Worm (Caenorhabditis elegans) whole organism, L4 larva: ENCODE results near the gene baf-1.

ENCODE experiments used
- F37D6.2 ChIP-seq: sonication (generic microtip); optimal IDR thresholded peaks from 2 replicates; lab custom pipeline; 2016; ENCODE audit warnings: mild to moderate bottlenecking, missing genetic modification characterization, missing compliant biosample characterization
- F49E8.2 ChIP-seq: sonication (generic microtip); optimal IDR thresholded peaks from 2 replicates; lab custom pipeline; 2016; ENCODE audit warnings: missing compliant biosample characterization, mild to moderate bottlenecking, missing genetic modification characterization, borderline replicate concordance
- T26A8.4 ChIP-seq: fragments of 200-800 bp; sonication (Bioruptor generic); IDR thresholded peaks from 2 replicates; pipeline ENCODE4 v1.3.6; 2022; ENCODE audit warnings: missing genetic modification characterization, missing compliant biosample characterization
- Y48G9A.11 ChIP-seq: fragments of 200-800 bp; sonication (Bioruptor generic); IDR thresholded peaks from 2 replicates; pipeline ENCODE4 v1.3.6; 2022; ENCODE audit warnings: missing genetic modification reagents, missing genetic modification characterization, missing compliant biosample characterization
- Y75B8A.6 ChIP-seq: fragments of 200-800 bp; sonication (Bioruptor generic); IDR thresholded peaks from 2 replicates; pipeline ENCODE4 v1.3.6; 2022; ENCODE audit warnings: missing genetic modification reagents, missing genetic modification characterization, missing compliant biosample characterization
- ZK546.5 ChIP-seq, 2 experiments: sonication (generic microtip); optimal IDR thresholded peaks; 2 replicates each; lab custom pipeline; 2017; ENCODE audit warnings: missing biosample characterization in 2 of 2, missing genetic modification characterization in 2 of 2
- aha-1 ChIP-seq: fragments of 150-350 bp; peaks from one replicate; lab custom pipeline; 2014; ENCODE audit warnings: missing biosample characterization, missing genetic modification characterization
- aly-2 ChIP-seq: sonication (generic microtip); optimal IDR thresholded peaks from 2 replicates; lab custom pipeline; 2018; ENCODE audit warnings: missing biosample characterization, missing genetic modification characterization
- arid-1 ChIP-seq: fragments of 200-800 bp; sonication (Bioruptor generic); conservative IDR thresholded peaks from 2 replicates; pipeline ENCODE4 v1.3.6; 2022; ENCODE audit warnings: missing genetic modification reagents, missing genetic modification characterization, missing compliant biosample characterization
- attf-4 ChIP-seq: sonication (generic microtip); optimal IDR thresholded peaks from 3 replicates; lab custom pipeline; 2017; ENCODE audit warnings: missing biosample characterization, missing genetic modification characterization
- ceh-32 ChIP-seq: sonication (generic microtip); optimal IDR thresholded peaks from 2 replicates; lab custom pipeline; 2016; ENCODE audit warnings: mild to moderate bottlenecking, missing genetic modification characterization, missing compliant biosample characterization; ENCODE audit not compliant: poor library complexity
- ceh-44 ChIP-seq: fragments of 200-800 bp; sonication (Bioruptor generic); IDR thresholded peaks from 2 replicates; pipeline ENCODE4 v1.3.6; 2022; ENCODE audit warnings: missing genetic modification reagents, missing genetic modification characterization, missing compliant biosample characterization
- ceh-62 ChIP-seq: sonication (generic microtip); optimal IDR thresholded peaks from 2 replicates; lab custom pipeline; 2017; ENCODE audit warnings: missing biosample characterization, missing genetic modification characterization
- ceh-82 ChIP-seq: sonication (generic microtip); optimal IDR thresholded peaks from 2 replicates; lab custom pipeline; 2017; ENCODE audit warnings: missing biosample characterization, missing genetic modification characterization
- ctbp-1 ChIP-seq: fragments of 200-800 bp; sonication (Bioruptor generic); IDR thresholded peaks from 2 replicates; pipeline ENCODE4 v1.3.6; 2022; ENCODE audit warnings: missing genetic modification reagents, missing genetic modification characterization, missing compliant biosample characterization
- daf-16 ChIP-seq, 3 experiments: sonication (generic microtip); optimal IDR thresholded peaks; 2 replicates each; lab custom pipeline; 2016 to 2017; ENCODE audit warnings: missing genetic modification characterization in 3 of 3, missing genetic modification reagents in 3 of 3, mild to moderate bottlenecking in 2 of 3, missing compliant biosample characterization in 2 of 3, missing biosample characterization in 1 of 3, moderate library complexity in 1 of 3
- daf-19 ChIP-seq: fragments of 200-800 bp; sonication (Bioruptor generic); conservative IDR thresholded peaks from 2 replicates; pipeline ENCODE4 v1.3.6; 2022; ENCODE audit warnings: missing genetic modification characterization, missing compliant biosample characterization
- dmd-8 ChIP-seq: fragments of 200-800 bp; sonication (Bioruptor generic); IDR thresholded peaks from 2 replicates; pipeline ENCODE4 v1.3.6; 2022; ENCODE audit warnings: missing genetic modification characterization, missing compliant biosample characterization
- dmd-9 ChIP-seq: fragments of 200-800 bp; sonication (Bioruptor generic); IDR thresholded peaks from 2 replicates; pipeline ENCODE4 v1.3.6; 2022; ENCODE audit warnings: missing genetic modification reagents, missing genetic modification characterization, missing compliant biosample characterization
- dpl-1 ChIP-seq: fragments of 150-350 bp; optimal IDR thresholded peaks from 2 replicates; lab custom pipeline; 2014; ENCODE audit warnings: missing biosample characterization, missing genetic modification reagents, missing genetic modification characterization
- fkh-10 ChIP-seq: fragments of 150-350 bp; optimal IDR thresholded peaks from 2 replicates; lab custom pipeline; 2014; ENCODE audit warnings: missing biosample characterization, missing genetic modification reagents, missing genetic modification characterization
- hlh-11 ChIP-seq: fragments of 200-800 bp; sonication (Bioruptor generic); optimal IDR thresholded peaks from 2 replicates; lab custom pipeline; 2018; ENCODE audit warnings: mild to moderate bottlenecking, missing genetic modification characterization, missing compliant biosample characterization
- hmg-1.1 ChIP-seq: fragments of 200-800 bp; sonication (Bioruptor generic); IDR thresholded peaks from 2 replicates; pipeline ENCODE4 v1.3.6; 2022; ENCODE audit warnings: missing genetic modification reagents, missing genetic modification characterization, missing compliant biosample characterization
- jun-1 ChIP-seq: fragments of 150-350 bp; optimal IDR thresholded peaks from 2 replicates; lab custom pipeline; 2014; ENCODE audit warnings: missing biosample characterization, missing genetic modification reagents, missing genetic modification characterization
- lin-1 ChIP-seq: fragments of 200-800 bp; sonication (Bioruptor generic); IDR thresholded peaks from 2 replicates; pipeline ENCODE4 v1.3.6; 2022; ENCODE audit warnings: missing genetic modification reagents, missing genetic modification characterization, missing compliant biosample characterization
- lin-13 ChIP-seq: fragments of 150-350 bp; optimal IDR thresholded peaks from 2 replicates; lab custom pipeline; 2014; ENCODE audit warnings: missing biosample characterization, missing genetic modification reagents, missing genetic modification characterization
- lin-38 ChIP-seq: fragments of 200-800 bp; sonication (Bioruptor generic); IDR thresholded peaks from 2 replicates; pipeline ENCODE4 v1.3.6; 2022; ENCODE audit warnings: missing genetic modification reagents, missing genetic modification characterization, missing compliant biosample characterization
- madf-5 ChIP-seq, 2 experiments: fragments of 200-800 bp; sonication (Bioruptor generic); IDR thresholded peaks; 2 replicates each; pipeline ENCODE4 v1.3.6; 2022; ENCODE audit warnings: missing compliant biosample characterization in 2 of 2, missing genetic modification characterization in 2 of 2
- madf-9 ChIP-seq: fragments of 200-800 bp; sonication (Bioruptor generic); conservative IDR thresholded peaks from 2 replicates; pipeline ENCODE4 v1.3.6; 2022; ENCODE audit warnings: missing genetic modification reagents, missing genetic modification characterization, missing compliant biosample characterization
- mdt-29 ChIP-seq: fragments of 200-800 bp; sonication (Bioruptor generic); IDR thresholded peaks from 2 replicates; pipeline ENCODE4 v1.3.6; 2022; ENCODE audit warnings: missing genetic modification reagents, missing genetic modification characterization, missing compliant biosample characterization
- mes-2 ChIP-seq: sonication (generic microtip); optimal IDR thresholded peaks from 2 replicates; lab custom pipeline; 2016; ENCODE audit warnings: missing genotype, mild to moderate bottlenecking, missing genetic modification characterization, missing compliant biosample characterization; ENCODE audit not compliant: poor library complexity, severe bottlenecking
- mxl-2 ChIP-seq: fragments of 200-800 bp; sonication (Bioruptor generic); conservative IDR thresholded peaks from 2 replicates; pipeline ENCODE4 v1.3.6; 2022; ENCODE audit warnings: missing genetic modification reagents, missing genetic modification characterization, missing compliant biosample characterization
- nhr-10 ChIP-seq: fragments of 150-350 bp; optimal IDR thresholded peaks from 2 replicates; lab custom pipeline; 2014; ENCODE audit warnings: missing biosample characterization, missing genetic modification characterization
- nhr-25 ChIP-seq: sonication (generic microtip); optimal IDR thresholded peaks from 2 replicates; lab custom pipeline; 2017; ENCODE audit warnings: missing genetic modification characterization, mild to moderate bottlenecking, missing compliant biosample characterization, antibody characterized with exemption, moderate library complexity, borderline replicate concordance; ENCODE audit not compliant: insufficient read depth
- nhr-42 ChIP-seq: fragments of 200-800 bp; sonication (Bioruptor generic); IDR thresholded peaks from 2 replicates; pipeline ENCODE4 v1.3.6; 2022; ENCODE audit warnings: missing genetic modification characterization, missing compliant biosample characterization
- nhr-48 ChIP-seq: sonication (generic microtip); optimal IDR thresholded peaks from 2 replicates; lab custom pipeline; 2016; ENCODE audit warnings: mild to moderate bottlenecking, missing genetic modification characterization, missing compliant biosample characterization
- nhr-76 ChIP-seq: fragments of 150-350 bp; optimal IDR thresholded peaks from 2 replicates; lab custom pipeline; 2014; ENCODE audit warnings: missing biosample characterization, missing genetic modification characterization
- pha-4 ChIP-seq, 2 experiments: fragments of 150-350 bp in 1 of 2; fragments of 200-800 bp in 1 of 2; sonication (Bioruptor generic) in 1 of 2; IDR thresholded peaks in 1 of 2; optimal IDR thresholded peaks in 1 of 2; 2 replicates each; pipeline versions ENCODE4 v1.3.6 to Lab custom; 2014 to 2022; ENCODE audit warnings: missing genetic modification characterization in 2 of 2, missing genetic modification reagents in 2 of 2, missing biosample characterization in 1 of 2, missing compliant biosample characterization in 1 of 2
- php-3 ChIP-seq: fragments of 200-800 bp; sonication (Bioruptor generic); IDR thresholded peaks from 2 replicates; pipeline ENCODE4 v1.3.6; 2022; ENCODE audit warnings: missing genetic modification reagents, missing genetic modification characterization, missing compliant biosample characterization
- pqm-1 ChIP-seq: sonication (generic microtip); optimal IDR thresholded peaks from 2 replicates; lab custom pipeline; 2017; ENCODE audit warnings: missing biosample characterization, missing genetic modification characterization
- rbr-2 ChIP-seq: sonication (generic microtip); optimal IDR thresholded peaks from 2 replicates; lab custom pipeline; 2016; ENCODE audit warnings: missing genotype, missing genetic modification characterization, missing compliant biosample characterization
- spr-1 ChIP-seq: sonication (generic microtip); optimal IDR thresholded peaks from 2 replicates; lab custom pipeline; 2016; ENCODE audit warnings: mild to moderate bottlenecking, missing genetic modification characterization, missing compliant biosample characterization
- tag-97 ChIP-seq: fragments of 200-800 bp; sonication (Bioruptor generic); IDR thresholded peaks from 2 replicates; pipeline ENCODE4 v1.3.6; 2022; ENCODE audit warnings: missing genetic modification characterization, missing compliant biosample characterization
- unc-130 ChIP-seq: sonication (generic microtip); optimal IDR thresholded peaks from 2 replicates; lab custom pipeline; 2016; ENCODE audit warnings: missing genetic modification reagents, missing genetic modification characterization, missing compliant biosample characterization
- unc-39 ChIP-seq: sonication (generic microtip); optimal IDR thresholded peaks from 2 replicates; lab custom pipeline; 2017; ENCODE audit warnings: missing biosample characterization, missing genetic modification characterization
- unc-62 ChIP-seq, 3 experiments: fragments of 150-350 bp in 1 of 3; sonication (generic microtip); optimal IDR thresholded peaks in 2 of 3; peaks in 1 of 3; 1 replicate in 1 of 3; 2 replicates in 2 of 3; lab custom pipeline; 2014 to 2017; ENCODE audit warnings: missing biosample characterization in 3 of 3, missing genetic modification characterization in 3 of 3, missing genetic modification reagents in 3 of 3, missing genotype in 1 of 3
- vab-7 ChIP-seq: fragments of 200-800 bp; sonication (Bioruptor generic); IDR thresholded peaks from 2 replicates; pipeline ENCODE4 v1.3.6; 2022; ENCODE audit warnings: missing genetic modification reagents, missing genetic modification characterization, missing compliant biosample characterization
- zfp-2 ChIP-seq: sonication (generic microtip); optimal IDR thresholded peaks from 2 replicates; lab custom pipeline; 2016; ENCODE audit warnings: mild to moderate bottlenecking, missing genetic modification characterization, missing compliant biosample characterization
- zip-2 ChIP-seq: fragments of 150-350 bp; optimal IDR thresholded peaks from 2 replicates; lab custom pipeline; 2014; ENCODE audit warnings: missing biosample characterization, missing genetic modification characterization

Gene baf-1

DNA sequence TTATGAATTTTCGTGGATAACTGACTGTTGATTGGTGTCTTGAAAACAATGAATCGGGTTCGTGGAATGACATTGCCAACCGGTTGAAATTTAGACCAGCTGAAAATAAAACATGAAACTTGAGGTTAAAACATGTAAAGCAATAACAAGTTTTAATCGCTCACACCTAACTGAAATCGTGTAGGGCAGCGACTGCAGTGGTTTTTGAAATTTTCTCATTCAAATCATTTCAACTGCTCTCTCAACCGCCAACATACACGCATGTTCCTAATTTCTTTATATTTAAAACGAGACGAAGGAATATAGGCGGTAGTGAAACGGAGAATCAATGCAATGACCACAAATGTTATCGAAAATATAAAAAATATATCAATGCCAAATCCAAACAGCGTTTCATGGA, 24.4 kb upstream of the baf-1 start:
- TF ChIP-seq lin-38 (GFP tag; lab: Robert Waterston, UW) (peak; percentile 31; the same call in 1 of the 2 replicates), nhr-48 (tag; lab: Kevin White, UChicago) (no peak), madf-9 (GFP tag; lab: Robert Waterston, UW) (no peak), unc-39 (tag; lab: Kevin White, UChicago) (no peak), mdt-29 (GFP tag; lab: Robert Waterston, UW) (no peak), php-3 (no peak), nhr-76 (no peak), dmd-8 (no peak), zip-2 (tag; lab: Kevin White, UChicago) (no peak), F37D6.2 (tag; lab: Kevin White, UChicago) (no peak), zfp-2 (no peak), lin-1 (no peak), daf-16 (GFP tag; optimal IDR thresholded peaks at IDR 0.05; lab: Kevin White, UChicago) (no peak), daf-16 (tag; optimal IDR thresholded peaks at IDR 0.05; lab: Kevin White, UChicago) (no peak), ceh-44 (GFP tag; lab: Robert Waterston, UW) (no peak), attf-4 (tag; lab: Kevin White, UChicago) (no peak), ZK546.5 (tag; optimal IDR thresholded peaks at IDR 0.05; lab: Kevin White, UChicago) (no peak), ceh-82 (no peak), hlh-11 (tag; lab: Kevin White, UChicago) (no peak), aha-1 (tag; lab: Kevin White, UChicago) (no peak), ctbp-1 (no peak), vab-7 (no peak), spr-1 (tag; lab: Kevin White, UChicago) (no peak), dpl-1 (GFP tag; lab: Kevin White, UChicago) (no peak), tag-97 (GFP tag; lab: Robert Waterston, UW) (no peak), fkh-10 (GFP tag; lab: Kevin White, UChicago) (no peak), nhr-25 (no peak), ceh-62 (tag; lab: Kevin White, UChicago) (no peak), nhr-42 (GFP tag; lab: Robert Waterston, UW) (no peak), jun-1 (tag; lab: Kevin White, UChicago) (no peak), arid-1 (GFP tag; lab: Robert Waterston, UW) (0 out of 2 replicates have a peak, but pooled peaks have one; percentile 35), Y48G9A.11 (GFP tag; lab: Robert Waterston, UW) (0 out of 2 replicates have a peak, but pooled peaks have one; percentile 5), rbr-2 (tag; lab: Kevin White, UChicago) (no peak), mxl-2 (GFP tag; lab: Robert Waterston, UW) (no peak), unc-130 (GFP tag; lab: Kevin White, UChicago) (no peak), T26A8.4 (GFP tag; lab: Robert Waterston, UW) (no peak), mes-2 (no peak), dmd-9 (GFP tag; lab: Robert Waterston, UW) (no peak), daf-19 (GFP tag; lab: Robert Waterston, UW) (0 out of 2 replicates have a peak, but pooled peaks have one; percentile 25), ceh-32 (tag; lab: Kevin White, UChicago) (no peak), aly-2 (tag; lab: Kevin White, UChicago) (no peak), F49E8.2 (tag; lab: Kevin White, UChicago) (peak; percentile 5), nhr-10 (tag; lab: Kevin White, UChicago) (no peak), hmg-1.1 (GFP tag; lab: Robert Waterston, UW) (no peak), unc-62 (GFP tag; optimal IDR thresholded peaks at IDR 0.05 in 1 of 2; lab: Kevin White, UChicago) (no peak), unc-62 (tag; optimal IDR thresholded peaks at IDR 0.05; lab: Kevin White, UChicago) (no peak), pha-4 (GFP tag; IDR thresholded peaks at IDR 0.05; lab: Robert Waterston, UW) (no peak), pha-4 (tag; optimal IDR thresholded peaks at IDR 0.05; lab: Kevin White, UChicago) (no peak), Y75B8A.6 (GFP tag; lab: Robert Waterston, UW) (no peak), lin-13 (GFP tag; lab: Kevin White, UChicago) (peak; percentile 40), madf-5 (GFP tag; IDR thresholded peaks at IDR 0.05; lab: Robert Waterston, UW) (no peak), pqm-1 (tag; lab: Kevin White, UChicago) (no peak)
